Worm (Caenorhabditis elegans) whole organism, L4/young adult: ENCODE measurements around the gene C34E7.3.

Source experiments
- dao-5 ChIP-seq: sonication (generic microtip); optimal IDR thresholded peaks from 2 replicates; lab custom pipeline; 2016; ENCODE audit warnings: missing genotype, missing genetic modification characterization, moderate library complexity, missing compliant biosample characterization
- him-1 ChIP-seq: sonication (generic microtip); optimal IDR thresholded peaks from 2 replicates; lab custom pipeline; 2016; ENCODE audit warnings: missing genotype, missing genetic modification reagents, missing genetic modification characterization, missing compliant biosample characterization

DNA sequence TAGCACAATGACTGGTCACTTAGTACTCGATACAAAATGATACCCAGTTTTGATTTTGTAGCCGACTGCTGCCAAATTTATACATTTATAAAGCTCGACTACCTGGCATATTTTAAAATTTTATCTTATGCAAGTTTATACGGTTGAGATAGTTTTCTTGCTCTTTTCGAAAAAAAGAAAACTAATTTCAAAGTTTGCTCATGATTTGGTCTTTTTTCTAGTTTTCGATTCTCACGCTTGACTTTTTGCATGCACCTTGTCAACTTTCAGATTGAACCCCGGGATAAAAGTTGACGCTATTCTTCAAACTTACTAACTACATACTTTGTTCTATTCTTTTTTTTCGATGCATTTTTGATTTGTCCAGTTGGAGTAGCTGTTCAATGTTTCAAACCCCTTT lies 3.1 kb upstream of the C34E7.3 start:
- no peak for TF ChIP-seq dao-5
- TF ChIP-seq him-1: no peak
